Worm (Caenorhabditis elegans) whole organism, L4/young adult: ENCODE results near the gene clec-147.

ENCODE experiments used
- dao-5 ChIP-seq: sonication (generic microtip); optimal IDR thresholded peaks from 2 replicates; lab custom pipeline; 2016; ENCODE audit warnings: missing genotype, missing genetic modification characterization, moderate library complexity, missing compliant biosample characterization
- him-1 ChIP-seq: sonication (generic microtip); optimal IDR thresholded peaks from 2 replicates; lab custom pipeline; 2016; ENCODE audit warnings: missing genotype, missing genetic modification reagents, missing genetic modification characterization, missing compliant biosample characterization

ce11 chrII:14511189-14511588 is 26.4 kb downstream of the clec-147 start, which contains the start of gene K10H10.13:
- TF ChIP-seq dao-5 (tag; lab: Kevin White, UChicago) = no peak
- no peak for TF ChIP-seq him-1
